Worm (Caenorhabditis elegans): ENCODE measurements around the gene F40G9.17.

ce11 chrIII:169478-169877 is 24.8 kb upstream of the F40G9.17 start, which contains the start of gene F40G9.18:
- TF ChIP-seq snpc-4 (tag; optimal IDR thresholded peaks at IDR 0.05) (no peak), nhr-77 (tag; optimal IDR thresholded peaks at IDR 0.05) (no peak)

Measured in whole organism, L2 larva.